Worm (Caenorhabditis elegans) whole organism, L1 larva: Measurements from ENCODE around the gene C07C7.3.

ENCODE experiments used
- C04F5.9 ChIP-seq: sonication (generic microtip); optimal IDR thresholded peaks from 2 replicates; lab custom pipeline; 2016; ENCODE audit warnings: missing genetic modification characterization, missing compliant biosample characterization
- C16A3.4 ChIP-seq: fragments of 150-350 bp; optimal IDR thresholded peaks from 2 replicates; lab custom pipeline; 2014; ENCODE audit warnings: missing biosample characterization, missing genetic modification characterization
- aha-1 ChIP-seq: fragments of 150-350 bp; optimal IDR thresholded peaks from 2 replicates; lab custom pipeline; 2014; ENCODE audit warnings: missing biosample characterization, missing genetic modification characterization
- alr-1 ChIP-seq: fragments of 200-800 bp; sonication (Bioruptor generic); optimal IDR thresholded peaks from 2 replicates; lab custom pipeline; 2018; ENCODE audit warnings: borderline replicate concordance, mild to moderate bottlenecking, missing genetic modification characterization, missing compliant biosample characterization
- aly-2 ChIP-seq: fragments of 150-350 bp; optimal IDR thresholded peaks from 2 replicates; lab custom pipeline; 2014; ENCODE audit warnings: missing biosample characterization, missing genetic modification characterization
- ama-1 ChIP-seq: fragments of 150-350 bp; optimal IDR thresholded peaks from 2 replicates; lab custom pipeline; 2014
- ceh-63 ChIP-seq: fragments of 200-800 bp; sonication (Bioruptor generic); optimal IDR thresholded peaks from 2 replicates; lab custom pipeline; 2018; ENCODE audit warnings: mild to moderate bottlenecking, missing genetic modification characterization, missing compliant biosample characterization
- ceh-8 ChIP-seq: fragments of 200-800 bp; sonication (Bioruptor generic); optimal IDR thresholded peaks from 2 replicates; lab custom pipeline; 2018; ENCODE audit warnings: mild to moderate bottlenecking, missing genetic modification characterization, moderate library complexity, missing compliant biosample characterization
- efl-1 ChIP-seq, 4 experiments: fragments of 150-350 bp; optimal IDR thresholded peaks in 3 of 4; peaks in 1 of 4; 1 replicate in 1 of 4; 2 replicates in 3 of 4; lab custom pipeline; 2014; ENCODE audit warnings: missing biosample characterization in 2 of 4, missing genetic modification characterization in 2 of 4, missing genetic modification reagents in 2 of 4
- efl-3 ChIP-seq: fragments of 200-800 bp; sonication (Bioruptor generic); optimal IDR thresholded peaks from 2 replicates; lab custom pipeline; 2018; ENCODE audit warnings: mild to moderate bottlenecking, missing genetic modification characterization, missing compliant biosample characterization
- elt-2 ChIP-seq: sonication (generic microtip); optimal IDR thresholded peaks from 2 replicates; lab custom pipeline; 2016; ENCODE audit warnings: missing genetic modification characterization, mild to moderate bottlenecking, inconsistent platforms, missing compliant biosample characterization, missing genetic modification reagents
- ets-5 ChIP-seq: fragments of 200-800 bp; sonication (Bioruptor generic); IDR thresholded peaks from 2 replicates; pipeline ENCODE4 v1.3.6; 2022; ENCODE audit warnings: missing genetic modification characterization, missing compliant biosample characterization
- fkh-10 ChIP-seq: sonication (generic microtip); optimal IDR thresholded peaks from 2 replicates; lab custom pipeline; 2017; ENCODE audit warnings: missing biosample characterization, missing genetic modification reagents, missing genetic modification characterization
- fkh-4 ChIP-seq: sonication (generic microtip); optimal IDR thresholded peaks from 2 replicates; lab custom pipeline; 2016; ENCODE audit warnings: missing compliant biosample characterization, missing genetic modification characterization, borderline replicate concordance
- fkh-8 ChIP-seq: sonication (generic microtip); optimal IDR thresholded peaks from 2 replicates; lab custom pipeline; 2016; ENCODE audit warnings: mild to moderate bottlenecking, missing genetic modification characterization, missing compliant biosample characterization
- hlh-4 ChIP-seq: sonication (generic microtip); optimal IDR thresholded peaks from 2 replicates; lab custom pipeline; 2016; ENCODE audit warnings: mild to moderate bottlenecking, missing genetic modification characterization, missing compliant biosample characterization
- jun-1 ChIP-seq: fragments of 150-350 bp; optimal IDR thresholded peaks from 2 replicates; lab custom pipeline; 2014; ENCODE audit warnings: missing biosample characterization, missing genetic modification reagents, missing genetic modification characterization
- lin-13 ChIP-seq: fragments of 150-350 bp; optimal IDR thresholded peaks from 2 replicates; lab custom pipeline; 2014; ENCODE audit warnings: missing biosample characterization, missing genetic modification reagents, missing genetic modification characterization
- lin-39 ChIP-seq: fragments of 150-350 bp; optimal IDR thresholded peaks from 2 replicates; lab custom pipeline; 2014; ENCODE audit warnings: missing biosample characterization, missing genetic modification reagents, missing genetic modification characterization
- lsy-2 ChIP-seq, 2 experiments: fragments of 150-350 bp; optimal IDR thresholded peaks; 2 replicates each; lab custom pipeline; 2014; ENCODE audit warnings: missing biosample characterization in 2 of 2, missing genetic modification characterization in 2 of 2
- mab-9 ChIP-seq: fragments of 200-800 bp; sonication (Bioruptor generic); IDR thresholded peaks from 2 replicates; pipeline ENCODE4 v1.3.6; 2022; ENCODE audit warnings: missing genetic modification reagents, missing genetic modification characterization, missing compliant biosample characterization
- mef-2 ChIP-seq: fragments of 150-350 bp; optimal IDR thresholded peaks from 2 replicates; lab custom pipeline; 2014; ENCODE audit warnings: missing biosample characterization, missing genetic modification characterization
- nhr-19 ChIP-seq: fragments of 200-800 bp; sonication (Bioruptor generic); conservative IDR thresholded peaks from 2 replicates; pipeline ENCODE4 v1.3.6; 2022; ENCODE audit warnings: missing genetic modification characterization, missing compliant biosample characterization
- nhr-20 ChIP-seq: sonication (generic microtip); optimal IDR thresholded peaks from 2 replicates; lab custom pipeline; 2016; ENCODE audit warnings: mild to moderate bottlenecking, missing genetic modification characterization, missing compliant biosample characterization
- nhr-47 ChIP-seq: sonication (generic microtip); optimal IDR thresholded peaks from 2 replicates; lab custom pipeline; 2016; ENCODE audit warnings: mild to moderate bottlenecking, missing genetic modification characterization, moderate library complexity, missing compliant biosample characterization
- nhr-71 ChIP-seq: sonication (generic microtip); optimal IDR thresholded peaks from 2 replicates; lab custom pipeline; 2016; ENCODE audit warnings: mild to moderate bottlenecking, missing genetic modification characterization, moderate library complexity, missing compliant biosample characterization
- nhr-85 ChIP-seq: sonication (generic microtip); peaks from one replicate; lab custom pipeline; 2016; ENCODE audit warnings: missing genetic modification characterization, inconsistent platforms, missing compliant biosample characterization
- pqm-1 ChIP-seq: sonication (generic microtip); optimal IDR thresholded peaks from 3 replicates; lab custom pipeline; 2017; ENCODE audit warnings: missing biosample characterization, missing genetic modification characterization
- rnt-1 ChIP-seq: sonication (generic microtip); optimal IDR thresholded peaks from 2 replicates; lab custom pipeline; 2016; ENCODE audit warnings: mild to moderate bottlenecking, missing genetic modification characterization, moderate library complexity, missing compliant biosample characterization
- skn-1 ChIP-seq: fragments of 150-350 bp; optimal IDR thresholded peaks from 2 replicates; lab custom pipeline; 2014; ENCODE audit warnings: missing biosample characterization, missing genetic modification characterization
- snpc-4 ChIP-seq: fragments of 150-350 bp; optimal IDR thresholded peaks from 2 replicates; lab custom pipeline; 2014; ENCODE audit warnings: missing biosample characterization, missing genetic modification characterization
- sptf-1 ChIP-seq: fragments of 150-350 bp; optimal IDR thresholded peaks from 2 replicates; lab custom pipeline; 2014; ENCODE audit warnings: missing biosample characterization, missing genetic modification characterization
- sup-37 ChIP-seq: fragments of 200-800 bp; sonication (Bioruptor generic); optimal IDR thresholded peaks from 2 replicates; lab custom pipeline; 2018; ENCODE audit warnings: mild to moderate bottlenecking, missing genetic modification characterization, missing compliant biosample characterization
- swsn-7 ChIP-seq: sonication (generic microtip); optimal IDR thresholded peaks from 2 replicates; lab custom pipeline; 2016; ENCODE audit warnings: missing genetic modification characterization, missing compliant biosample characterization
- tlp-1 ChIP-seq: fragments of 150-350 bp; optimal IDR thresholded peaks from 2 replicates; lab custom pipeline; 2014; ENCODE audit warnings: missing biosample characterization, missing genetic modification characterization
- unc-30 ChIP-seq: sonication (generic microtip); optimal IDR thresholded peaks from 2 replicates; lab custom pipeline; 2017; ENCODE audit warnings: missing biosample characterization, missing genetic modification characterization
- unc-62 ChIP-seq: fragments of 150-350 bp; optimal IDR thresholded peaks from 2 replicates; lab custom pipeline; 2014; ENCODE audit warnings: missing biosample characterization, missing genetic modification reagents, missing genetic modification characterization
- vab-15 ChIP-seq: sonication (generic microtip); optimal IDR thresholded peaks from 2 replicates; lab custom pipeline; 2017; ENCODE audit warnings: missing genotype, mild to moderate bottlenecking, missing genetic modification characterization, missing compliant biosample characterization
- ztf-11 ChIP-seq, 2 experiments: sonication (generic microtip); optimal IDR thresholded peaks; 2 replicates each; lab custom pipeline; 2016 to 2017; ENCODE audit warnings: missing genetic modification characterization in 2 of 2, missing biosample characterization in 1 of 2, missing compliant biosample characterization in 1 of 2

The C07C7.3 gene

DNA sequence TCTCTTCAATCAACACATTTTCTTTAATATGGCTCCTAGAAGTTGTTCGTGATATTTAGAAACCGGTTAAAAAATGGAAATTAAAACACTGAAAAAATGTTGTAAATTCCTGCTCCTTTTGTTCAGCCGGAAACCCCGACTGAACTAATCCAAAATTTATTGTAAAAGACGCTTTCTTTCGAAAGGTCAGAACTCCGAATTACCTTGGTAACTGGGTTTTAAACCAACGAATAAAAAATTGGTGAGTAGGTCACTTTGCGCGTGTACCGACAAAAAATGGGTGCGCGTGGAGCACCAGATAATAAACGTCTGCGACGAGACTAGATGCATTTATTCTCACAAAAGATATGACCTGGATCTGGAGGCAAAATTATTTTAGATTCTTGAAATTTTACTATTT lies 35.2 kb upstream of the C07C7.3 start:
- no peak for TF ChIP-seq mab-9 (GFP tag; lab: Robert Waterston, UW)
- TF ChIP-seq fkh-8 = no peak
- TF ChIP-seq nhr-47 (tag; lab: Kevin White, UChicago) = no peak
- TF ChIP-seq efl-1 (optimal IDR thresholded peaks at IDR 0.05; lab: Kevin White, UChicago) = no peak
- peak in 1 of 2 experiments; percentile 69 for TF ChIP-seq efl-1 (GFP tag; optimal IDR thresholded peaks at IDR 0.05 in 1 of 2; lab: Kevin White, UChicago)
- TF ChIP-seq ceh-63 = no peak
- TF ChIP-seq snpc-4 (tag; lab: Kevin White, UChicago) = peak; percentile 8
- TF ChIP-seq lsy-2 (tag; optimal IDR thresholded peaks at IDR 0.05; lab: Kevin White, UChicago) = no peak
- TF ChIP-seq efl-3 = no peak
- TF ChIP-seq alr-1 (tag; lab: Kevin White, UChicago) = no peak
- TF ChIP-seq nhr-71 (tag; lab: Kevin White, UChicago) = no peak
- TF ChIP-seq mef-2 (tag; lab: Kevin White, UChicago) = no peak
- TF ChIP-seq rnt-1 (tag; lab: Kevin White, UChicago) = no peak
- TF ChIP-seq lin-39 (tag; lab: Kevin White, UChicago) = no peak
- peak; percentile 56 for TF ChIP-seq nhr-85 (tag; lab: Kevin White, UChicago)
- no peak for TF ChIP-seq aly-2 (tag; lab: Kevin White, UChicago)
- TF ChIP-seq swsn-7 = no peak
- TF ChIP-seq C16A3.4 (tag; lab: Kevin White, UChicago) = no peak
- TF ChIP-seq C04F5.9 (tag; lab: Kevin White, UChicago) = no peak
- TF ChIP-seq elt-2 (tag; lab: Kevin White, UChicago) = no peak
- no peak for TF ChIP-seq ztf-11 (tag; optimal IDR thresholded peaks at IDR 0.05; lab: Kevin White, UChicago)
- no peak for TF ChIP-seq ceh-8 (GFP tag; lab: Kevin White, UChicago)

- TF ChIP-seq pqm-1 (tag; lab: Kevin White, UChicago) = no peak
- no peak for TF ChIP-seq nhr-71 (tag; lab: Kevin White, UChicago)
- no peak for TF ChIP-seq nhr-85 (tag; lab: Kevin White, UChicago)
- TF ChIP-seq hlh-4 (tag; lab: Kevin White, UChicago) = no peak
- no peak for TF ChIP-seq ama-1 (lab: Kevin White, UChicago)
- TF ChIP-seq sptf-1 (tag; lab: Kevin White, UChicago) = no peak
- no peak for TF ChIP-seq unc-30 (tag; lab: Kevin White, UChicago)
- TF ChIP-seq sup-37 = no peak
- TF ChIP-seq ets-5 (GFP tag; lab: Robert Waterston, UW) = no peak
- no peak for TF ChIP-seq jun-1 (tag; lab: Kevin White, UChicago)
- no peak for TF ChIP-seq aha-1 (tag; lab: Kevin White, UChicago)
- TF ChIP-seq fkh-4 (tag; lab: Kevin White, UChicago) = no peak
- no peak for TF ChIP-seq nhr-20 (tag; lab: Kevin White, UChicago)
- no peak for TF ChIP-seq fkh-10 (GFP tag; lab: Kevin White, UChicago)
- TF ChIP-seq lin-13 (GFP tag; lab: Kevin White, UChicago) = no peak
- no peak for TF ChIP-seq tlp-1 (tag; lab: Kevin White, UChicago)
- TF ChIP-seq skn-1 = no peak
- TF ChIP-seq C16A3.4 (tag; lab: Kevin White, UChicago) = no peak
- TF ChIP-seq vab-15 (tag; lab: Kevin White, UChicago) = no peak
- TF ChIP-seq nhr-19 (GFP tag; lab: Robert Waterston, UW) = no peak
Measured at ce11 chrIV:9135377-9135776, 30.5 kb upstream of the C07C7.3 start, which contains the start of gene delm-1. Gene delm-1, minus strand, starts transcription at chrIV:9135477.

DNA sequence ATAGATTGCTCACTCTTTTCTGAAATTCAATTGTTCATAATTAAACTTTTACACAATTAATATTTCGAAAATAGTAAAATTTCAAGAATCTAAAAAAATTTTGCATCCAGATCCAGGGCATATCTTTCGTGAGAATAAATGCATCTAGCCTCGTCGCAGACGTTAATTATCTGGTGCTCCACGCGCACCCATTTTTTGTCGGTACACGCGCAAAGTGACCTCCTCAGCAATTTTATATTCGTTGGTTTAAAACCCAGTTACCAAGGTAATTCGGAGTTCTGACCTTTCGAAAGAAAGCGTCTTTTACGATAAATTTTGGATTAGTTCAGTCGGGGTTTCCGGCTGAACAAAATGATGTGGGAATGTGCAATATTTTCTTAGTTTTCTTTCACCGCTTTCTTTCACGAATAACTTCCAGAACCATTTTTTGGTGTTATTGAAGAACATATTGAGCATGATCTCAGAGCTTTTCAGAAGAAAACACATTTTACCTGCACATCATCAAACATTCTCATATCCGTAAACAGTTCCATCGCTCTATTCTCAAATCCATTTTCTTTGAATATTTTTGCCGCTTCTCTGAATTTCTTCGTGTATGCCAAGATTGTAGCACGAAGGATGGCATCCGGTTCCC lies 25.6 kb upstream of the C07C7.3 start:
- TF ChIP-seq nhr-47 (tag; lab: Kevin White, UChicago) (no peak), unc-62 (GFP tag; lab: Kevin White, UChicago) (no peak)
